Worm (Caenorhabditis elegans) whole organism, L2 larva: ENCODE data around the gene vep-2.

ENCODE experiments used
- C34F6.9 ChIP-seq: fragments of 150-350 bp; optimal IDR thresholded peaks from 2 replicates; lab custom pipeline; 2014; ENCODE audit warnings: missing biosample characterization, missing genetic modification characterization
- F13H6.1 ChIP-seq: sonication (generic microtip); optimal IDR thresholded peaks from 2 replicates; lab custom pipeline; 2016; ENCODE audit warnings: missing genetic modification characterization, missing compliant biosample characterization
- R02D3.7 ChIP-seq: fragments of 150-350 bp; optimal IDR thresholded peaks from 2 replicates; lab custom pipeline; 2014; ENCODE audit warnings: missing biosample characterization, missing genetic modification characterization
- Y55F3AM.14 ChIP-seq: fragments of 200-800 bp; sonication (Bioruptor generic); optimal IDR thresholded peaks from 2 replicates; lab custom pipeline; 2018; ENCODE audit warnings: mild to moderate bottlenecking, missing genetic modification characterization, missing compliant biosample characterization
- alr-1 ChIP-seq: fragments of 150-350 bp; optimal IDR thresholded peaks from 2 replicates; lab custom pipeline; 2014; ENCODE audit warnings: missing biosample characterization, missing genetic modification characterization
- ama-1 ChIP-seq: fragments of 150-350 bp; optimal IDR thresholded peaks from 2 replicates; lab custom pipeline; 2018; ENCODE audit warnings: inconsistent platforms
- blmp-1 ChIP-seq: sonication (generic microtip); optimal IDR thresholded peaks from 2 replicates; lab custom pipeline; 2017; ENCODE audit warnings: missing genetic modification characterization, mild to moderate bottlenecking, missing compliant biosample characterization, antibody characterized with exemption, moderate library complexity; ENCODE audit not compliant: insufficient read depth
- ceh-16 ChIP-seq: fragments of 150-350 bp; optimal IDR thresholded peaks from 2 replicates; lab custom pipeline; 2014; ENCODE audit warnings: missing biosample characterization, missing genetic modification characterization
- ceh-82 ChIP-seq: fragments of 150-350 bp; optimal IDR thresholded peaks from 2 replicates; lab custom pipeline; 2014; ENCODE audit warnings: missing biosample characterization, missing genetic modification characterization
- crh-2 ChIP-seq: sonication (generic microtip); optimal IDR thresholded peaks from 2 replicates; lab custom pipeline; 2017; ENCODE audit warnings: missing biosample characterization, missing genetic modification characterization
- dmd-4 ChIP-seq: sonication (generic microtip); optimal IDR thresholded peaks from 2 replicates; lab custom pipeline; 2017; ENCODE audit warnings: missing biosample characterization, missing genetic modification characterization
- egl-27 ChIP-seq: sonication (generic microtip); optimal IDR thresholded peaks from 3 replicates; lab custom pipeline; 2017; ENCODE audit warnings: missing biosample characterization, missing genetic modification reagents, missing genetic modification characterization
- elt-1 ChIP-seq: fragments of 150-350 bp; optimal IDR thresholded peaks from 2 replicates; lab custom pipeline; 2014; ENCODE audit warnings: missing biosample characterization, missing genetic modification characterization
- elt-3 ChIP-seq: sonication (generic microtip); optimal IDR thresholded peaks from 2 replicates; lab custom pipeline; 2017; ENCODE audit warnings: missing biosample characterization, missing genetic modification characterization
- fos-1 ChIP-seq: fragments of 150-350 bp; optimal IDR thresholded peaks from 2 replicates; lab custom pipeline; 2014; ENCODE audit warnings: missing biosample characterization, missing genetic modification characterization
- gmeb-1 ChIP-seq: fragments of 150-350 bp; optimal IDR thresholded peaks from 2 replicates; lab custom pipeline; 2014; ENCODE audit warnings: missing biosample characterization, missing genetic modification characterization
- lin-11 ChIP-seq: fragments of 150-350 bp; sonication (generic microtip); optimal IDR thresholded peaks from 2 replicates; lab custom pipeline; 2014; ENCODE audit warnings: missing biosample characterization, missing genetic modification characterization, inconsistent platforms, mixed read lengths
- lin-39 ChIP-seq: fragments of 150-350 bp; optimal IDR thresholded peaks from 2 replicates; lab custom pipeline; 2014; ENCODE audit warnings: missing biosample characterization, missing genetic modification reagents, missing genetic modification characterization
- lsy-2 ChIP-seq, 2 experiments: fragments of 150-350 bp in 1 of 2; sonication (generic microtip) in 1 of 2; optimal IDR thresholded peaks; 2 replicates each; lab custom pipeline; 2014 to 2017; ENCODE audit warnings: missing biosample characterization in 2 of 2, missing genetic modification characterization in 2 of 2
- mab-5 ChIP-seq: fragments of 150-350 bp; optimal IDR thresholded peaks from 2 replicates; lab custom pipeline; 2014; ENCODE audit warnings: missing biosample characterization, missing genetic modification characterization
- mdl-1 ChIP-seq, 2 experiments: fragments of 150-350 bp in 1 of 2; sonication (generic microtip) in 1 of 2; optimal IDR thresholded peaks; 2 replicates each; lab custom pipeline; 2017; ENCODE audit warnings: missing biosample characterization in 2 of 2, missing genetic modification characterization in 2 of 2
- nhr-10 ChIP-seq: sonication (generic microtip); optimal IDR thresholded peaks from 2 replicates; lab custom pipeline; 2017; ENCODE audit warnings: missing biosample characterization, missing genetic modification characterization
- nhr-11 ChIP-seq: fragments of 150-350 bp; optimal IDR thresholded peaks from 2 replicates; lab custom pipeline; 2014; ENCODE audit warnings: missing biosample characterization, missing genetic modification characterization
- nhr-12 ChIP-seq: fragments of 150-350 bp; optimal IDR thresholded peaks from 2 replicates; lab custom pipeline; 2014; ENCODE audit warnings: missing biosample characterization, missing genetic modification characterization
- nhr-21 ChIP-seq: fragments of 150-350 bp; optimal IDR thresholded peaks from 2 replicates; lab custom pipeline; 2014; ENCODE audit warnings: missing biosample characterization, missing genetic modification characterization
- nhr-237 ChIP-seq: fragments of 150-350 bp; optimal IDR thresholded peaks from 2 replicates; lab custom pipeline; 2014; ENCODE audit warnings: missing biosample characterization, missing genetic modification characterization
- nhr-25 ChIP-seq: fragments of 150-350 bp; sonication (generic microtip); optimal IDR thresholded peaks from 3 replicates; lab custom pipeline; 2014; ENCODE audit warnings: missing biosample characterization, missing genetic modification characterization
- nhr-6 ChIP-seq: fragments of 150-350 bp; optimal IDR thresholded peaks from 2 replicates; lab custom pipeline; 2014; ENCODE audit warnings: missing biosample characterization, missing genetic modification characterization
- nhr-77 ChIP-seq: fragments of 150-350 bp; optimal IDR thresholded peaks from 2 replicates; lab custom pipeline; 2014; ENCODE audit warnings: missing biosample characterization, missing genetic modification characterization
- skn-1 ChIP-seq: sonication (generic microtip); optimal IDR thresholded peaks from 2 replicates; lab custom pipeline; 2017; ENCODE audit warnings: missing biosample characterization, missing genetic modification characterization
- sma-3 ChIP-seq: sonication (generic microtip); optimal IDR thresholded peaks from 2 replicates; lab custom pipeline; 2016; ENCODE audit warnings: missing genetic modification reagents, missing genetic modification characterization, missing compliant biosample characterization
- sma-9 ChIP-seq, 2 experiments: fragments of 150-350 bp in 1 of 2; sonication (generic microtip) in 1 of 2; optimal IDR thresholded peaks; 2 replicates each; lab custom pipeline; 2014 to 2016; ENCODE audit warnings: missing genetic modification characterization in 2 of 2, mild to moderate bottlenecking in 1 of 2, missing biosample characterization in 1 of 2, missing compliant biosample characterization in 1 of 2, missing genetic modification reagents in 1 of 2, moderate library complexity in 1 of 2
- snpc-4 ChIP-seq: fragments of 150-350 bp; optimal IDR thresholded peaks from 2 replicates; lab custom pipeline; 2014; ENCODE audit warnings: missing biosample characterization, missing genetic modification characterization
- unc-39 ChIP-seq: fragments of 150-350 bp; optimal IDR thresholded peaks from 2 replicates; lab custom pipeline; 2014; ENCODE audit warnings: missing biosample characterization, missing genetic modification characterization
- unc-62 ChIP-seq: fragments of 150-350 bp; optimal IDR thresholded peaks from 2 replicates; lab custom pipeline; 2014; ENCODE audit warnings: missing biosample characterization, missing genetic modification reagents, missing genetic modification characterization
- ztf-1 ChIP-seq: fragments of 200-800 bp; sonication (Bioruptor generic); conservative IDR thresholded peaks from 2 replicates; pipeline ENCODE4 v1.3.6; 2022; ENCODE audit warnings: missing genetic modification characterization, missing compliant biosample characterization
- ztf-4 ChIP-seq: fragments of 150-350 bp; optimal IDR thresholded peaks from 2 replicates; lab custom pipeline; 2014; ENCODE audit warnings: missing biosample characterization, missing genetic modification characterization

vep-2 gene

DNA sequence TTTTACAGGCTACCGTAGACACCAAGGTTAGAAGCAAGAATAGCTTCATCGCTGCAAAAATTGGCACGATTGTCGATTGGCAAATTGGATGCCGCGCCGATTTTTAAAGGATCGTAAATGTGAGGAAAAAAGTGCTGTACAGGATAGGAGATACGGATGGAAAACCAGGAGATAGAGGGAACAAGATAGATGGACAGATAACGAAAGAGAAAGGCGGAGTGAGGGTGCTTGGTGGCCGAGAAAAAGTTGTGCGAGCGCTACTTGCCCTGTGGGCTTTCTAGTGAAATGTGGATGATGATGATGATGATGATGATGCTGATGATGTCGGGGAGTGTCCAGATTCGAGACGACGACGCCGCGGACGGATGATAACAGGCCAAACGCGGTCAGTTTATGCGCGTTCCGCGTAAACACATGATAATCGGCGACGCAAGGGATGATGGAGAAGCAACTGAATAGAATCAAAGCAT, 31.8 kb upstream of the vep-2 start, which contains the start of gene T27A10.6:
Gene T27A10.6, minus strand, starts transcription at position 51 of the 470 bp plus-strand sequence.
- TF ChIP-seq nhr-21 (tag; lab: Kevin White, UChicago) (peak; percentile 25), nhr-12 (tag; lab: Kevin White, UChicago) (no peak), blmp-1 (tag; lab: Kevin White, UChicago) (peak; percentile 29), elt-3 (tag; lab: Kevin White, UChicago) (no peak), alr-1 (tag; lab: Kevin White, UChicago) (no peak)

DNA sequence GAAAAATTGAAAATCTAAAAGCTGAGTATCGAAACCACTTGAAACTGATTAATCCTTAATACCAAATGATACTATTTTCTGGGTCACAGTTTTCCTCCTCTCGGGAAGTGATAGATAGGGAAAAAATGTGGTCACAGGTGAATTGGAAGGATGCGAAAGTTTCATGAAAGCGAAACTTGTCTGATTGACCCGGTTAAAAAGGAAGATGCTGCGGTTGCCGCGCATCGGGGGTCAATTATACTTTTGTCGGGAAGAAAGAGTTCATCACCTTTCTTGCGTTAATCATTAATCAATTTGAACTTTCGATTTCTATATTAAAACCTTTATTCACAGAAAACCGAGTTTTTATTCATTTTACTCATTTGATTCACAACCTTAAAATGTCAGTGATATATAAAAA, 31.1 kb upstream of the vep-2 start:
- TF ChIP-seq nhr-12 (tag; lab: Kevin White, UChicago) (no peak), dmd-4 (tag; lab: Kevin White, UChicago) (no peak), unc-39 (tag; lab: Kevin White, UChicago) (no peak), nhr-6 (no peak), lsy-2 (tag; optimal IDR thresholded peaks at IDR 0.05; lab: Kevin White, UChicago) (no peak), nhr-11 (tag; lab: Kevin White, UChicago) (no peak), mdl-1 (tag; optimal IDR thresholded peaks at IDR 0.05; lab: Kevin White, UChicago) (no peak)

ce11 chrX:3599860-3600259, 28.3 kb upstream of the vep-2 start:
- no peak for TF ChIP-seq Y55F3AM.14 (GFP tag; lab: Kevin White, UChicago)
- TF ChIP-seq crh-2 (tag; lab: Kevin White, UChicago): no peak
- TF ChIP-seq egl-27 (tag; lab: Kevin White, UChicago): no peak
- TF ChIP-seq nhr-77 (tag; lab: Kevin White, UChicago): no peak
- no peak for TF ChIP-seq unc-39 (tag; lab: Kevin White, UChicago)
- no peak for TF ChIP-seq unc-62 (GFP tag; lab: Kevin White, UChicago)
- no peak for TF ChIP-seq dmd-4 (tag; lab: Kevin White, UChicago)
- TF ChIP-seq gmeb-1: no peak
- no peak for TF ChIP-seq ztf-1

DNA sequence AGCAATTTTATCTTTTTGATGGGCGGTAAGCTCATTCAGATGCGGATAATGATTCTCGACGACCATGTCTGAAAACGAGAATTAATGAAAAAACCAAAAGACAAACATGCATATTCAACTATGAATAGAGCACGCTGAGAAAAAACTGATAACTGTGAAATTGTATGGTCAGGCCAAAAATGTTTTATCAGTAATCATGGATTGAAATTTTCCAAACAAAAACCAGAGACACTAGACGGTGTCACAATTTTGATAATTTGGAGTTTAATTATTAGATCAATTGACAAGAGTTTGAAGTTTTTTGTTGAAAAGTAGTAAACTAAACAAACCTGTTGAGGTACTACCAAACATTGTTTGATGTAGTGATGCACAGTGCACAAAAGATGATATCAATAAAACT, 27.7 kb upstream of the vep-2 start, which contains the start of gene cgr-1:
Gene cgr-1, minus strand, starts transcription at position 68 of the 400 bp plus-strand sequence.
- TF ChIP-seq fos-1 (tag; lab: Kevin White, UChicago) (peak; percentile 65), mab-5 (no peak), ceh-82 (tag; lab: Kevin White, UChicago) (no peak), R02D3.7 (tag; lab: Kevin White, UChicago) (no peak), crh-2 (tag; lab: Kevin White, UChicago) (no peak), F13H6.1 (tag; lab: Kevin White, UChicago) (no peak)

DNA sequence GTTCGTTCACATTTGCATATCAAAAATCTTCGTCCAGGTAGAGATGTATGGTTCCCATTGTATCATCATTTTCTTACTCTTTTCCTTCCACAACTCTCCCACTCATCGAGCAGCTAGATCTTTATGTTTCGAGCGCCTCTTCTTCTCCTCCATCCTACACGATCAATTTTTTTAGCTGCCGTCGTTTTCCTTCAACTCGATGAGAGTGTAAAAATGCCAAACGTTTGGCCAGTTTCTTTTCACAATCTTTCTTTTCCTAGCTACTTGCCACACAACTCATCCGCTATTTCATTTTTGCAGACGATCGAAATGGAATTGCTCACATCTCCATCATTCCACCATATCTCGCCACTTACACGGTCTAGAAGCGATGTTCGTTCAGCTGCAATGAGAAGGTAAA, 26.6 kb upstream of the vep-2 start, which contains the start of gene C18B2.3:
Gene C18B2.3, plus strand, starts transcription at position 301 of the 400 bp plus-strand sequence.
- no peak for TF ChIP-seq nhr-21 (tag; lab: Kevin White, UChicago)
- TF ChIP-seq skn-1: no peak
- TF ChIP-seq mdl-1 (tag; optimal IDR thresholded peaks at IDR 0.05; lab: Kevin White, UChicago): no peak
- TF ChIP-seq nhr-6: no peak
- TF ChIP-seq sma-3 (GFP tag; lab: Kevin White, UChicago): no peak
- TF ChIP-seq mab-5: no peak
- TF ChIP-seq C34F6.9 (tag; lab: Kevin White, UChicago): no peak

- TF ChIP-seq ztf-4 (no peak), lin-39 (tag; lab: Kevin White, UChicago) (no peak), snpc-4 (tag; lab: Kevin White, UChicago) (no peak), unc-39 (tag; lab: Kevin White, UChicago) (no peak), gmeb-1 (no peak), elt-1 (tag; lab: Kevin White, UChicago) (no peak), nhr-10 (no peak), R02D3.7 (tag; lab: Kevin White, UChicago) (no peak), lin-11 (no peak), unc-62 (GFP tag; lab: Kevin White, UChicago) (no peak), nhr-25 (tag; lab: Kevin White, UChicago) (no peak), alr-1 (tag; lab: Kevin White, UChicago) (no peak), sma-3 (GFP tag; lab: Kevin White, UChicago) (no peak), ztf-1 (no peak), nhr-237 (tag; lab: Kevin White, UChicago) (no peak), ama-1 (lab: Kevin White, UChicago) (no peak), sma-9 (GFP tag; optimal IDR thresholded peaks at IDR 0.05; lab: Kevin White, UChicago) (no peak), sma-9 (tag; optimal IDR thresholded peaks at IDR 0.05; lab: Kevin White, UChicago) (no peak), crh-2 (tag; lab: Kevin White, UChicago) (no peak), ceh-16 (no peak), egl-27 (tag; lab: Kevin White, UChicago) (no peak)
These were observed 25.5 kb upstream of the vep-2 start for ce11 chrX:3602622-3603021.
